Worm (Caenorhabditis elegans) whole organism, L3 larva: ENCODE results near the gene F08F3.1.

Experiments
- R02D3.7 ChIP-seq: fragments of 150-350 bp; optimal IDR thresholded peaks from 2 replicates; lab custom pipeline; 2014; ENCODE audit warnings: missing biosample characterization, missing genetic modification characterization
- aly-2 ChIP-seq: fragments of 150-350 bp; optimal IDR thresholded peaks from 2 replicates; lab custom pipeline; 2014; ENCODE audit warnings: missing biosample characterization, missing genetic modification characterization
- elt-1 ChIP-seq: fragments of 150-350 bp; optimal IDR thresholded peaks from 2 replicates; lab custom pipeline; 2014; ENCODE audit warnings: missing biosample characterization, missing genetic modification characterization
- nhr-11 ChIP-seq: fragments of 150-350 bp; optimal IDR thresholded peaks from 2 replicates; lab custom pipeline; 2014; ENCODE audit warnings: missing biosample characterization, missing genetic modification characterization
- nhr-43 ChIP-seq: sonication (generic microtip); optimal IDR thresholded peaks from 2 replicates; lab custom pipeline; 2016; ENCODE audit warnings: mild to moderate bottlenecking, missing genetic modification characterization, missing compliant biosample characterization; ENCODE audit not compliant: poor library complexity, severe bottlenecking
- nhr-77 ChIP-seq: fragments of 150-350 bp; optimal IDR thresholded peaks from 2 replicates; lab custom pipeline; 2014; ENCODE audit warnings: missing biosample characterization, missing genetic modification characterization
- skn-1 ChIP-seq: fragments of 150-350 bp; optimal IDR thresholded peaks from 2 replicates; lab custom pipeline; 2014; ENCODE audit warnings: missing biosample characterization, missing genetic modification characterization
- unc-39 ChIP-seq: sonication (generic microtip); optimal IDR thresholded peaks from 4 replicates; lab custom pipeline; 2017; ENCODE audit warnings: missing biosample characterization, missing genetic modification characterization
- unc-62 ChIP-seq: fragments of 150-350 bp; sonication (generic microtip); optimal IDR thresholded peaks from 4 replicates; lab custom pipeline; 2014; ENCODE audit warnings: missing biosample characterization, missing genetic modification reagents, missing genetic modification characterization
- ztf-4 ChIP-seq: fragments of 150-350 bp; optimal IDR thresholded peaks from 2 replicates; lab custom pipeline; 2014; ENCODE audit warnings: missing biosample characterization, missing genetic modification characterization

- no peak for TF ChIP-seq skn-1
- TF ChIP-seq nhr-11 (tag; lab: Kevin White, UChicago), result no peak
- no peak for TF ChIP-seq unc-39 (tag; lab: Kevin White, UChicago)
- no peak for TF ChIP-seq R02D3.7 (tag; lab: Kevin White, UChicago)
- TF ChIP-seq ztf-4 (tag; lab: Kevin White, UChicago), result no peak
- no peak for TF ChIP-seq nhr-77 (tag; lab: Kevin White, UChicago)
- no peak for TF ChIP-seq elt-1
- TF ChIP-seq nhr-43 (tag; lab: Kevin White, UChicago), result no peak
- TF ChIP-seq aly-2 (tag; lab: Kevin White, UChicago), result no peak
- TF ChIP-seq unc-62 (GFP tag; lab: Kevin White, UChicago), result no peak
Measured at ce11 chrV:5477719-5478118, 31.8 kb downstream of the F08F3.1 start.
